Fruit fly (Drosophila melanogaster): ENCODE data around the gene Sgs8.

Sgs8 gene

DNA sequence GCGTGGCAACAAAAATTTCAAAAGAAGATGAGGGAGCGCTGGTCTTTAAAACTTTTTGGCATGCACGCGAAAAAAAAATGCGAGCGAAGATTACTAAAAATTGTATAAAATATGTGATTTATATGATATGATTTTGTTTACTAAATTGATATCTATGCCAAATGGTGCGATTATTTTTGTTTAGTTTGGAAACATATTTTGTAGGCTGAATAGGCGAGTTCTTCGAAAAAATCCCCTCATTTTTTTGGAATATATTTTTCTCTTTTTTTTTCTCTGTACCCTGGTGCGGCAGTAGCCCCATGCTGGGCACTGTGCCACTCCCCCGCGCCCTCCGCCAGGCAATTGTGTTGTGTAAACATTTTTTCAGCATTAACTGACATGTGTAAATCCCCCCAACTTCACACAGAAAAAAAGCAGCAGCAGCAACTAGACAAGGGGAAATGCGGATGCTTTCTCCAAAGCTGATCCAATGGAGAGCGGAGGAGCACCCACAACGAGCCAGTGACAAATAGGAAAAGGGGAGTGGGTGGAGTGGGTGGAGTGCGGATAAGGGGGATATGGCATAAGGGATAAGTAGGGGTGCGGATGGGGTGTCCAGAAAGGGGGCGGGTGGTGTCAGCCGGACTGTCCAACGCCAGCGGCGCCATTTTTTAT is 23.1 kb downstream of the Sgs8 start:
- TF ChIP-seq kay (GFP tag; ENCODE audit: borderline replicate concordance) (peak; percentile 16), CG14711 (tag; optimal IDR thresholded peaks at IDR 0.05) (no peak)

dm6 chr3L:11484483-11484882 is 24.7 kb downstream of the Sgs8 start:
- TF ChIP-seq kay (GFP tag; ENCODE audit: borderline replicate concordance) (no peak), CG5204 (GFP tag; optimal IDR thresholded peaks at IDR 0.05) (no peak), toe (GFP tag; optimal IDR thresholded peaks at IDR 0.05) (no peak), CG33017 (tag; optimal IDR thresholded peaks at IDR 0.05) (no peak)

dm6 chr3L:11483135-11483534 is 26.1 kb downstream of the Sgs8 start:
- no peak for TF ChIP-seq Crg-1 (GFP tag; optimal IDR thresholded peaks at IDR 0.05)
- no peak for TF ChIP-seq pad (GFP tag; optimal IDR thresholded peaks at IDR 0.05)
- TF ChIP-seq kay (GFP tag; ENCODE audit: borderline replicate concordance): no peak
- no peak for TF ChIP-seq tj (GFP tag; optimal IDR thresholded peaks at IDR 0.05)
- no peak for TF ChIP-seq cic (GFP tag; optimal IDR thresholded peaks at IDR 0.05)
- no peak for TF ChIP-seq CG12768 (GFP tag; optimal IDR thresholded peaks at IDR 0.05)
- no peak for TF ChIP-seq toe (GFP tag; optimal IDR thresholded peaks at IDR 0.05)
- TF ChIP-seq CG14711 (tag; optimal IDR thresholded peaks at IDR 0.05): no peak
- no peak for TF ChIP-seq CG7045 (GFP tag; optimal IDR thresholded peaks at IDR 0.05)
- no peak for TF ChIP-seq ovo (GFP tag; optimal IDR thresholded peaks at IDR 0.05)
- TF ChIP-seq cnc (optimal IDR thresholded peaks at IDR 0.05): no peak
- TF ChIP-seq Mnt (GFP tag; optimal IDR thresholded peaks at IDR 0.05): no peak
- TF ChIP-seq CG7101 (tag; optimal IDR thresholded peaks at IDR 0.05): no peak
- no peak for TF ChIP-seq CG1620 (GFP tag; optimal IDR thresholded peaks at IDR 0.05)
- TF ChIP-seq Hr96 (GFP tag; optimal IDR thresholded peaks at IDR 0.05): no peak
- no peak for TF ChIP-seq bab1 (GFP tag; optimal IDR thresholded peaks at IDR 0.05)
- TF ChIP-seq Clk (GFP tag; optimal IDR thresholded peaks at IDR 0.05): no peak
- no peak for TF ChIP-seq CG33017 (tag; optimal IDR thresholded peaks at IDR 0.05)
- no peak for TF ChIP-seq CG5204 (GFP tag; optimal IDR thresholded peaks at IDR 0.05)

DNA sequence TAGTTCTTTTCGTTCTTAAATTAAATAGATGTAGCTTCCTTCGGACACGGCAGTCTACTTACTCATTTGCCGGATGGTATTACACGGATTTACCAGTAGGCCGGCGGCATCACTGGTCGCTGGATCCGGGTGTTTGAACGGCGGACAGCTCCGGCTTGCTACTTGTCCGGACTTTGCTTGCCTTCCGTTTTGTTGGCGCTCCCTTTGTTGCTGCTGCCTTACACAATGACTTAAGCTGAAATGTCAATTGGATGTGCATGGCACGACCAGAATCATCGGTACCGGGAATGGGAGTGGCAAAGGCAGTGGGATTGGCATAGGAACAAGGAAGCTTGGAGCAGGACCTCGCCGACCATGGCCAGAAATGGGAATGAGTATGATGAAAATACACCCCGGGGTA is 28.9 kb downstream of the Sgs8 start:
- no peak for TF ChIP-seq CG11617 (GFP tag; optimal IDR thresholded peaks at IDR 0.05)
- no peak for TF ChIP-seq pad (GFP tag; optimal IDR thresholded peaks at IDR 0.05)
- no peak for TF ChIP-seq Clk (GFP tag; optimal IDR thresholded peaks at IDR 0.05)

DNA sequence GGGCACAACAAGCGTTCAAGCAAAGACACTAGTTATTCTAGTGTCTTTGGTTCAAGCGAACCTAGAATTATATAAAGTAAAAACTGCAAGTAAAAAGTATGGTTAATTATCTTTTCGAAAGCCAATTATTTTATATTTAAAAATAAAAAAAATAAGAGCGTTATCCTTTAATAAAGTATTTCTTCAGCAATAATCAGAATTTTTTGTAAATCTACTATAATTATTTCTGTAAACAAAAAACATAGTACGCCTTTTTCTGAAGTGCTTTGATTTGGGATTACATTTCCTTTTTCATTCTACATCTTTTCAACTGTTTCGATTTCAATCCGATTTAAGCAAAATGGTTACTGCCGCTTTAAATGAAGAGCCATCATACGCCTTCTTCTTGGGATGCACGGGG is 34.5 kb downstream of the Sgs8 start, which contains the start of gene Vha16-2:
Vha16-2 (plus strand) TSS at position 301 of the 400 bp plus-strand sequence.
- TF ChIP-seq cic (GFP tag; optimal IDR thresholded peaks at IDR 0.05): no peak
- no peak for TF ChIP-seq kay (GFP tag; ENCODE audit: borderline replicate concordance)
- no peak for TF ChIP-seq CG7045 (GFP tag; optimal IDR thresholded peaks at IDR 0.05)
- no peak for TF ChIP-seq Mnt (GFP tag; optimal IDR thresholded peaks at IDR 0.05)
- no peak for TF ChIP-seq CG5204 (GFP tag; optimal IDR thresholded peaks at IDR 0.05)
- TF ChIP-seq CG12768 (GFP tag; optimal IDR thresholded peaks at IDR 0.05): no peak
- TF ChIP-seq Hr96 (GFP tag; optimal IDR thresholded peaks at IDR 0.05): no peak
- no peak for TF ChIP-seq ovo (GFP tag; optimal IDR thresholded peaks at IDR 0.05)
- no peak for TF ChIP-seq Clk (GFP tag; optimal IDR thresholded peaks at IDR 0.05)
- TF ChIP-seq tj (GFP tag; optimal IDR thresholded peaks at IDR 0.05): no peak
- TF ChIP-seq CG14711 (tag; optimal IDR thresholded peaks at IDR 0.05): no peak
- no peak for TF ChIP-seq bab1 (GFP tag; optimal IDR thresholded peaks at IDR 0.05)
- TF ChIP-seq CG1620 (GFP tag; optimal IDR thresholded peaks at IDR 0.05): no peak
- TF ChIP-seq CG7101 (tag; optimal IDR thresholded peaks at IDR 0.05): no peak

DNA sequence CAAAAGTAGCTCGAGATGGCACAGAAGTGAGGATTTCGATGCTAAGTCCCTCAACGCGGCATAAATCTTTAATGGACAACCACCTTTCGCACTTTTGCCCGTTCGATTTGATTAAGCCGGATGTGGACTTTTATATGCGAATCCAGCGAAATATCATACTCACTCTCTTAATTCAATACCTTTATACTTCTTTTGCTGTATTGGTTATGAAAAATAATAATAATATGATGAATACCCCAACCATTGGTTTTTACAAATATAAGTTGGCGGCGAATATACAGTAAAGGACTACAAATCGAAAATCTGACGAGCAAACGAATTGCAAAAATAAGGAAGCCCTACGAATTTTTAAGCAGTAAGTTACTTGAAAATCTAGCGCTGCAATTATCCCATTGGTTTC is 36.2 kb downstream of the Sgs8 start, which contains the start of gene Vha16-3:
Vha16-3 (plus strand) TSS at position 301 of the 400 bp plus-strand sequence.
- TF ChIP-seq CG12768 (GFP tag; optimal IDR thresholded peaks at IDR 0.05) (no peak), kay (GFP tag; ENCODE audit: borderline replicate concordance) (no peak), CG33017 (tag; optimal IDR thresholded peaks at IDR 0.05) (no peak), Crg-1 (GFP tag; optimal IDR thresholded peaks at IDR 0.05) (no peak), cic (GFP tag; optimal IDR thresholded peaks at IDR 0.05) (no peak), toe (GFP tag; optimal IDR thresholded peaks at IDR 0.05) (no peak), CG11617 (GFP tag; optimal IDR thresholded peaks at IDR 0.05) (no peak), tj (GFP tag; optimal IDR thresholded peaks at IDR 0.05) (no peak), Mnt (GFP tag; optimal IDR thresholded peaks at IDR 0.05) (no peak), cnc (optimal IDR thresholded peaks at IDR 0.05) (no peak), Hr96 (GFP tag; optimal IDR thresholded peaks at IDR 0.05) (no peak), CG7045 (GFP tag; optimal IDR thresholded peaks at IDR 0.05) (no peak), CG1620 (GFP tag; optimal IDR thresholded peaks at IDR 0.05) (no peak), bab1 (GFP tag; optimal IDR thresholded peaks at IDR 0.05) (no peak), Clk (GFP tag; optimal IDR thresholded peaks at IDR 0.05) (no peak), CG14711 (tag; optimal IDR thresholded peaks at IDR 0.05) (no peak), CG5204 (GFP tag; optimal IDR thresholded peaks at IDR 0.05) (no peak), pad (GFP tag; optimal IDR thresholded peaks at IDR 0.05) (no peak), ovo (GFP tag; optimal IDR thresholded peaks at IDR 0.05) (no peak), CG7101 (tag; optimal IDR thresholded peaks at IDR 0.05) (no peak)

DNA sequence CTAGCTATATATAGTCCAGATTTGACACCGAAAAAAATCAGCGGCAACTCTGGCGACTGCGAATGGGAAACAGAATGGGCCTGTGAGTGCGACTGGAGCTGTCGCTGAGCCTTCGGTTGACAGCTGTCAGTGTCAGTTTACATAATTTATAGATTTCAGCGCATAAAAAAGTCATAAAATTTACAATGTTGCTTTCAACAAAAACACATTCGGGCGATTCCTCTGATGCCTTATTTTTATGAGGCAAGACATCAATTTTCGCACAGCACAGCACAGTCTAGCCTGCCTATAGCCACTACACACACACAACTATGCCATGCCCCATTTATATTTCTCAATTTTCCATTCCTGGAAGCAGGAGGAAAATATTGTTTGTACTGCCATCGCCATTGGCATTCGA is 36.8 kb downstream of the Sgs8 start:
- TF ChIP-seq CG7045 (GFP tag; optimal IDR thresholded peaks at IDR 0.05) (no peak), CG7101 (tag; optimal IDR thresholded peaks at IDR 0.05) (no peak), bab1 (GFP tag; optimal IDR thresholded peaks at IDR 0.05) (no peak), pad (GFP tag; optimal IDR thresholded peaks at IDR 0.05) (no peak), Mnt (GFP tag; optimal IDR thresholded peaks at IDR 0.05) (no peak), cnc (optimal IDR thresholded peaks at IDR 0.05) (no peak), Crg-1 (GFP tag; optimal IDR thresholded peaks at IDR 0.05) (no peak), CG11617 (GFP tag; optimal IDR thresholded peaks at IDR 0.05) (no peak), CG12768 (GFP tag; optimal IDR thresholded peaks at IDR 0.05) (no peak), CG5204 (GFP tag; optimal IDR thresholded peaks at IDR 0.05) (no peak), tj (GFP tag; optimal IDR thresholded peaks at IDR 0.05) (no peak), cic (GFP tag; optimal IDR thresholded peaks at IDR 0.05) (no peak), Clk (GFP tag; optimal IDR thresholded peaks at IDR 0.05) (no peak), kay (GFP tag; ENCODE audit: borderline replicate concordance) (no peak), CG1620 (GFP tag; optimal IDR thresholded peaks at IDR 0.05) (no peak), Hr96 (GFP tag; optimal IDR thresholded peaks at IDR 0.05) (no peak), ovo (GFP tag; optimal IDR thresholded peaks at IDR 0.05) (no peak)
